Fruit fly (Drosophila melanogaster): ENCODE data around the gene CG8813.

dm6 chr2L:2886226-2886569, 16.7 kb downstream of the CG8813 start:
- TF ChIP-seq ab (GFP tag; optimal IDR thresholded peaks at IDR 0.05): no peak
- no peak for TF ChIP-seq CG18599 (GFP tag; optimal IDR thresholded peaks at IDR 0.05)
- TF ChIP-seq CG6765 (GFP tag; optimal IDR thresholded peaks at IDR 0.05): no peak
- no peak for TF ChIP-seq CG3838 (GFP tag; optimal IDR thresholded peaks at IDR 0.05)
